Fruit fly (Drosophila melanogaster) whole organism, prepupa: ENCODE measurements around the gene CG11396.

Source experiments
- Blimp-1 ChIP-seq: fragments of 200-800 bp; sonication (Bioruptor generic); optimal IDR thresholded peaks from 3 replicates; lab custom pipeline; 2017; ENCODE audit warnings: missing biosample characterization, missing genetic modification characterization, mild to moderate bottlenecking, moderate library complexity, missing genetic modification reagents
- CG10631 ChIP-seq: fragments of 200-800 bp; sonication (Bioruptor generic); optimal IDR thresholded peaks from 2 replicates; lab custom pipeline; 2016; ENCODE audit warnings: missing biosample characterization, missing genetic modification characterization
- CG10669 ChIP-seq: fragments of 200-800 bp; sonication (Bioruptor generic); optimal IDR thresholded peaks from 3 replicates; lab custom pipeline; 2018; ENCODE audit warnings: missing biosample characterization, mild to moderate bottlenecking, missing genetic modification characterization, moderate library complexity
- CG11294 ChIP-seq: fragments of 200-800 bp; sonication (Bioruptor generic); IDR thresholded peaks from 2 replicates; pipeline ENCODE4 v1.3.6; 2022; ENCODE audit warnings: missing biosample characterization, missing genetic modification characterization
- CG11762 ChIP-seq: fragments of 200-800 bp; sonication (Bioruptor generic); optimal IDR thresholded peaks from 3 replicates; lab custom pipeline; 2016; ENCODE audit warnings: missing biosample characterization, missing genetic modification characterization; ENCODE audit not compliant: insufficient read depth
- CG15336 ChIP-seq: fragments of 200-800 bp; sonication (Bioruptor generic); IDR thresholded peaks from 2 replicates; pipeline ENCODE4 v1.3.6; 2022; ENCODE audit warnings: missing biosample characterization, missing genetic modification characterization
- CG1621 ChIP-seq: fragments of 200-800 bp; sonication (Bioruptor generic); optimal IDR thresholded peaks from 3 replicates; lab custom pipeline; 2018; ENCODE audit warnings: missing biosample characterization, mild to moderate bottlenecking, missing genetic modification characterization
- CG31627 ChIP-seq: fragments of 200-800 bp; sonication (Bioruptor generic); optimal IDR thresholded peaks from 3 replicates; lab custom pipeline; 2016; ENCODE audit warnings: missing biosample characterization, missing genetic modification characterization
- CG32006 ChIP-seq: fragments of 200-800 bp; sonication (Bioruptor generic); optimal IDR thresholded peaks from 3 replicates; lab custom pipeline; 2017; ENCODE audit warnings: missing biosample characterization, mild to moderate bottlenecking, missing genetic modification characterization
- CG3919 ChIP-seq: fragments of 200-800 bp; sonication (Bioruptor generic); optimal IDR thresholded peaks from 3 replicates; lab custom pipeline; 2016; ENCODE audit warnings: missing biosample characterization, missing genetic modification characterization
- CG4318 ChIP-seq: fragments of 200-800 bp; sonication (Bioruptor generic); optimal IDR thresholded peaks from 3 replicates; lab custom pipeline; 2017; ENCODE audit warnings: missing biosample characterization, mild to moderate bottlenecking, missing genetic modification characterization
- CG6276 ChIP-seq: fragments of 200-800 bp; sonication (Bioruptor generic); optimal IDR thresholded peaks from 2 replicates; lab custom pipeline; 2017; ENCODE audit warnings: missing biosample characterization, mild to moderate bottlenecking, missing genetic modification characterization
- CG7368 ChIP-seq: fragments of 200-800 bp; sonication (Bioruptor generic); optimal IDR thresholded peaks from 3 replicates; lab custom pipeline; 2016; ENCODE audit warnings: missing biosample characterization, missing genetic modification characterization
- CG9139 ChIP-seq: fragments of 200-800 bp; sonication (Bioruptor generic); optimal IDR thresholded peaks from 3 replicates; lab custom pipeline; 2017; ENCODE audit warnings: missing biosample characterization, mild to moderate bottlenecking, missing genetic modification characterization
- Eip78C ChIP-seq: fragments of 200-800 bp; sonication (Bioruptor generic); peaks from one replicate; lab custom pipeline; 2016; ENCODE audit warnings: missing biosample characterization, missing genetic modification characterization
- Eip93F ChIP-seq: fragments of 200-800 bp; sonication (Bioruptor generic); optimal IDR thresholded peaks from 2 replicates; lab custom pipeline; 2016; ENCODE audit warnings: missing biosample characterization, mild to moderate bottlenecking, missing genetic modification characterization
- Ets96B ChIP-seq: fragments of 200-800 bp; optimal IDR thresholded peaks from 2 replicates; lab custom pipeline; 2019; ENCODE audit warnings: missing biosample characterization, mild to moderate bottlenecking, missing genetic modification characterization, moderate library complexity
- Gug ChIP-seq: fragments of 200-800 bp; sonication (Bioruptor generic); IDR thresholded peaks from 2 replicates; pipeline ENCODE4 v1.3.6; 2022; ENCODE audit warnings: missing biosample characterization, missing genetic modification characterization
- Hr38 ChIP-seq: sonication (Bioruptor generic); optimal IDR thresholded peaks from 2 replicates; lab custom pipeline; 2016; ENCODE audit warnings: missing biosample characterization, missing genetic modification characterization
- Hr39 ChIP-seq: fragments of 200-800 bp; sonication (Bioruptor generic); optimal IDR thresholded peaks from 2 replicates; lab custom pipeline; 2016; ENCODE audit warnings: missing biosample characterization, missing genetic modification characterization
- Hr4 ChIP-seq: fragments of 200-800 bp; sonication (Bioruptor generic); optimal IDR thresholded peaks from 3 replicates; lab custom pipeline; 2016; ENCODE audit warnings: missing biosample characterization, missing genetic modification characterization
- OdsH ChIP-seq: fragments of 200-800 bp; sonication (Bioruptor generic); optimal IDR thresholded peaks from 3 replicates; lab custom pipeline; 2016; ENCODE audit warnings: missing biosample characterization, missing genetic modification characterization
- Smox ChIP-seq: fragments of 200-800 bp; sonication (Bioruptor generic); optimal IDR thresholded peaks from 3 replicates; lab custom pipeline; 2016; ENCODE audit warnings: missing biosample characterization, missing genetic modification characterization
- Sox102F ChIP-seq: fragments of 200-800 bp; sonication (Bioruptor generic); optimal IDR thresholded peaks from 2 replicates; lab custom pipeline; 2016; ENCODE audit warnings: missing biosample characterization, mild to moderate bottlenecking, missing genetic modification characterization
- Sox14 ChIP-seq: fragments of 200-800 bp; sonication (Bioruptor generic); optimal IDR thresholded peaks from 3 replicates; lab custom pipeline; 2016; ENCODE audit warnings: missing biosample characterization, missing genetic modification characterization
- achi ChIP-seq: fragments of 200-800 bp; sonication (Bioruptor generic); optimal IDR thresholded peaks from 3 replicates; lab custom pipeline; 2016; ENCODE audit warnings: missing biosample characterization, missing genetic modification characterization
- acj6 ChIP-seq: fragments of 200-800 bp; sonication (Bioruptor generic); optimal IDR thresholded peaks from 3 replicates; lab custom pipeline; 2016; ENCODE audit warnings: missing biosample characterization, missing genetic modification characterization
- cyc ChIP-seq: fragments of 200-800 bp; sonication (Bioruptor generic); optimal IDR thresholded peaks from 3 replicates; lab custom pipeline; 2016; ENCODE audit warnings: missing biosample characterization, missing genetic modification characterization
- dsx ChIP-seq: fragments of 200-800 bp; optimal IDR thresholded peaks from 3 replicates; lab custom pipeline; 2019; ENCODE audit warnings: missing biosample characterization, mild to moderate bottlenecking, missing genetic modification characterization, moderate library complexity; ENCODE audit not compliant: poor library complexity, severe bottlenecking
- eg ChIP-seq: fragments of 200-800 bp; sonication (Bioruptor generic); IDR thresholded peaks from 3 replicates; pipeline ENCODE4 v1.3.6; 2022; ENCODE audit warnings: missing biosample characterization, missing genetic modification characterization
- esn ChIP-seq: fragments of 200-800 bp; sonication (Bioruptor generic); optimal IDR thresholded peaks from 2 replicates; lab custom pipeline; 2016; ENCODE audit warnings: missing biosample characterization, mild to moderate bottlenecking, missing genetic modification characterization, moderate library complexity
- fd59A ChIP-seq: fragments of 200-800 bp; sonication (Bioruptor generic); optimal IDR thresholded peaks from 2 replicates; lab custom pipeline; 2017; ENCODE audit warnings: missing biosample characterization, mild to moderate bottlenecking, missing genetic modification characterization, missing genetic modification reagents
- fd85E ChIP-seq: fragments of 200-800 bp; sonication (Bioruptor generic); optimal IDR thresholded peaks from 3 replicates; lab custom pipeline; 2016; ENCODE audit warnings: missing biosample characterization, missing genetic modification characterization
- fkh ChIP-seq: fragments of 200-800 bp; sonication (Bioruptor generic); optimal IDR thresholded peaks from 3 replicates; lab custom pipeline; 2017; ENCODE audit warnings: missing biosample characterization, mild to moderate bottlenecking, missing genetic modification characterization, moderate library complexity
- lz ChIP-seq: fragments of 200-800 bp; sonication (Bioruptor generic); optimal IDR thresholded peaks from 3 replicates; lab custom pipeline; 2016; ENCODE audit warnings: missing biosample characterization, missing genetic modification characterization
- net ChIP-seq: fragments of 200-800 bp; sonication (Bioruptor generic); optimal IDR thresholded peaks from 3 replicates; lab custom pipeline; 2016; ENCODE audit warnings: missing biosample characterization, missing genetic modification characterization
- pdm3 ChIP-seq: fragments of 200-800 bp; sonication (Bioruptor generic); optimal IDR thresholded peaks from 3 replicates; lab custom pipeline; 2016; ENCODE audit warnings: missing biosample characterization, missing genetic modification characterization
- spab ChIP-seq: fragments of 200-800 bp; sonication (Bioruptor generic); optimal IDR thresholded peaks from 2 replicates; lab custom pipeline; 2017; ENCODE audit warnings: missing biosample characterization, mild to moderate bottlenecking, missing genetic modification characterization, missing genetic modification reagents
- ss ChIP-seq, 2 experiments: fragments of 200-800 bp; sonication (Bioruptor generic); optimal IDR thresholded peaks; 2 replicates in 1 of 2; 3 replicates in 1 of 2; lab custom pipeline; 2017 to 2018; ENCODE audit warnings: mild to moderate bottlenecking in 2 of 2, missing biosample characterization in 2 of 2, missing genetic modification characterization in 2 of 2, moderate library complexity in 1 of 2
- svp ChIP-seq: fragments of 200-800 bp; sonication (Bioruptor generic); peaks from one replicate; lab custom pipeline; 2016; ENCODE audit warnings: missing biosample characterization, missing genetic modification characterization
- vri ChIP-seq: fragments of 200-800 bp; sonication (Bioruptor generic); optimal IDR thresholded peaks from 3 replicates; lab custom pipeline; 2016; ENCODE audit warnings: missing biosample characterization, mild to moderate bottlenecking, missing genetic modification characterization

The CG11396 gene

DNA sequence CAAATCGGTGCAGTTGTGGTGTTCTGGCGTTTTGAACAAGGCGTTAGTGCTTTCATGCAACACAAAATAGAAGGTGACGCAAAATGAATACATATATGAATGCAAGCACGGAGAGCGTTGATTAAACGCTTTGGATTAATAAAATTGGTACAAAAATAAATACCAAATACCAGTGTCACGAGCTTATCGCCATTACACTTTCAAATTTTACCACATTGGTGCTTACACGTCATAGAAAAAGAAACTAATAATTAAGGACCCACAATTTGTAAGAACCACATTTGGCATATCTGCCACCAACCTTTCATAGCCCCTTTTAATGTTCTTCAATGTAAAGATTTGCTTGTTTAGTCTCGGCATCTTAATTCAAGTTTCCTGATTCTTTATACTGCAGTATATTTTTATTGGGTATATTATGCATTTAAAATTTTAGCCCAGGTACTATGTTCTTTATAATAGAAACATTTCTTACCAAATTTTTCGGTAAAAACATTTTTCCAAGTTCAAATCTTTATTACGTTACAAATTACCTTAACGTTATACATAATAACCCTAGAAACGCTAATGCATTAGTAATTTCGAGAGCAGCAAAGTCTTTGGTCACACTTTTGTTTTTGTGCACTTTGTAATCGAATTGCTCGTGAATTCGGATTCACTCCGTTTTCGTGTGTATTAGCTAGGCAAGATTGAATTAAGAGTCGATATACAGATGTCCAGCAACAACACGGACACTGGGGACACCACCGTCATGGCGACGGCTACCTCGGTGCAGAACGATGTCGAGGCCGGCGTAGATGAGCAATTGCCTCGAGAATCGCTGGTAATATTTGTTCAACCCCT lies 9.5 kb downstream of the CG11396 start, which contains the start of the genes Pex16 and Pex14 (continued):
- TF ChIP-seq CG4318 (GFP tag; lab: Kevin White, UChicago) (no peak), esn (GFP tag; lab: Kevin White, UChicago) (peak; percentile 81), CG11294 (peak; percentile 20; the same call in 1 of the 2 replicates), fkh (GFP tag; lab: Kevin White, UChicago) (peak; percentile 27), Eip93F (GFP tag; lab: Kevin White, UChicago) (no peak), Hr39 (GFP tag; lab: Kevin White, UChicago) (peak; percentile 87), CG11762 (GFP tag; lab: Kevin White, UChicago) (peak; percentile 46), net (GFP tag; lab: Kevin White, UChicago) (peak; percentile 64), pdm3 (GFP tag; lab: Kevin White, UChicago) (peak; percentile 78)

DNA sequence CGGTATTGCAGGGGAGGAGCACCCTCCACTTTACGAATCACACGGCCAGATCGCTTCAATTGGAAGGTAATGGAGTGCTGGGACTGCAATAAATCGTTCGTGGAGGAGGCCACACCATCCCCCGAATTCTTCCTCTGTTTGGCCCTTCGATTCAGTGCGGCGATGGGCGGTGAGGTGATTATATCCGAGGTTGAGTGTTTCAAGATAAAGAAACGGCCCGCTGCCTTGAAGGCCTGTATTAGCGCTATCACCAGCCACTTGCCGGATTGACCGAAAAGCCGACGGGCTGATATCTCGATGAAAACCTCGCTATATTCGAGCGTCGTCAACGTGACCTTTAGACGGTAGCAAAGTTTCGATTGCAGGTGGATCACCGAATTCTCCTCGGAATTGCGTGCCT lies 10.4 kb downstream of the CG11396 start:
- TF ChIP-seq CG4318 (GFP tag; lab: Kevin White, UChicago), result no peak
- TF ChIP-seq CG6276 (GFP tag; lab: Kevin White, UChicago), result no peak
- TF ChIP-seq OdsH (GFP tag; lab: Kevin White, UChicago), result no peak
- TF ChIP-seq CG7368 (GFP tag; lab: Kevin White, UChicago), result no peak

DNA sequence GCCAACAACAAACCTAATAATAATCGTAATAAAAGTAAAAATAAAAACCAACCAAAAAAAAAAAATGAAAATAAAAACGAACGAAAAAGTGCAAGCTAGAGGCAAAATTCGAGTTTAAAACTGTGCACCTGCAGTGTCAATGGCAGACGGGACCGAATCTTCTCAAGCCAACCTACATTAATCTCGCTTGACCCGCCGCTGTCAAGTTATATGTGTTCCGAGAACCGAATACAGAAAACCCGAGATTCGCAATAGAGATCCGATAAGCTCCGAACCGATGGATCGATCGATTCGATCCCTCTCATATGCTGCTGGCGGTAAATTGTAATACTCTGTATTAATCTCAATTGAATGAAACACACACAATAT lies 15.3 kb downstream of the CG11396 start:
- TF ChIP-seq svp (GFP tag; lab: Kevin White, UChicago), result peak; percentile 94
- TF ChIP-seq CG6276 (GFP tag; lab: Kevin White, UChicago), result no peak

DNA sequence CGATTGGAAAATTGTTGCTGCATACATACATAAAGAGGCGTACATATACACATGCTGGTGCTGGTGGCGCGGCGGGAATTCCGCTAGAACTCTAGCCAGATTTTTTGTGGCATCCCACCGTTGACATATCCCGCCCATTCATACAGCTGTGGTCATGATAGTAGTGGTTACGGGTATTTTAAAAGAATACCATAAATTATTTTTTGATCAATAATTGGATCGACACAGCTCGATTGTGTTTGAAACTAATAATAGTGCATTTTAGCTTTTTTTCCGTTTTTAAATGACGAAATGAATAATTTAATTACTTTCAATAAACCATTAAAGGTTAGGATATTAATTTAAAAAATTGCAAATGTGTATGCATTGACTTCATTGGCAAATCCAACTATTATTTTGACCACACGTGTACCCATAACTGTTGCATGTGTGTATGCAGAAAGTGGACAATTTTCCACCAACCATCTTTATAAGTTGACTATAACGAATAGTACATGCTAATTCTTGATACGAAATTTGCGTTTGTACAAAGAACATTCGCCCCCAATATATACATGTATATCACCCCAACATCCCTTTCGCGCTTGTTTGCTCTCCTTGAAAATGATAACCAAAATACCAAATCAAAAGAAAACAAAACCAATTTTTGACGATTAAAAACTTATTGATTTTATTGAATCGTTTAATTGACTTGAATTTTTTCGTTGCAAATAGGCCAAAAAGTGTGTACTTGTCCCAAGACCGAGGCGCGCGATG lies 15.9 kb downstream of the CG11396 start:
- TF ChIP-seq acj6 (GFP tag; lab: Kevin White, UChicago) (peak; percentile 79), CG10631 (GFP tag; lab: Kevin White, UChicago) (peak; percentile 72), Hr4 (GFP tag; lab: Kevin White, UChicago) (peak; percentile 86), spab (GFP tag; lab: Kevin White, UChicago) (peak; percentile 65), dsx (GFP tag; lab: Kevin White, UChicago) (peak; percentile 72), CG31627 (peak; percentile 79), Ets96B (tag; lab: Kevin White, UChicago) (peak; percentile 79), Eip78C (GFP tag; lab: Kevin White, UChicago) (peak; percentile 97), CG3919 (peak; percentile 85), Hr38 (GFP tag; lab: Kevin White, UChicago) (no peak), Sox102F (GFP tag; lab: Kevin White, UChicago) (peak; percentile 85), fd59A (GFP tag; lab: Kevin White, UChicago) (peak; percentile 53), CG6276 (GFP tag; lab: Kevin White, UChicago) (peak; percentile 83), Blimp-1 (GFP tag; lab: Kevin White, UChicago) (no peak), Smox (GFP tag; lab: Kevin White, UChicago) (peak; percentile 83), lz (GFP tag; lab: Kevin White, UChicago) (peak; percentile 85), CG10669 (peak; percentile 84), eg (peak; percentile 93), CG7368 (GFP tag; lab: Kevin White, UChicago) (peak; percentile 81), svp (GFP tag; lab: Kevin White, UChicago) (peak; percentile 91), net (GFP tag; lab: Kevin White, UChicago) (peak; percentile 90), CG32006 (GFP tag; lab: Kevin White, UChicago) (peak; percentile 85), esn (GFP tag; lab: Kevin White, UChicago) (peak; percentile 86), ss (GFP tag; optimal IDR thresholded peaks at IDR 0.05; lab: Kevin White, UChicago) (peak; percentile 30 to 63), CG4318 (GFP tag; lab: Kevin White, UChicago) (no peak), fd85E (GFP tag; lab: Kevin White, UChicago) (no peak), CG15336 (GFP tag; lab: Robert Waterston, UW) (peak; percentile 92), vri (peak; percentile 66), cyc (peak; percentile 76), Gug (GFP tag; lab: Robert Waterston, UW) (peak; percentile 74), achi (peak; percentile 83), CG9139 (GFP tag; lab: Kevin White, UChicago) (peak; percentile 33), Sox14 (peak; percentile 84), CG1621 (tag; lab: Kevin White, UChicago) (peak; percentile 76)
